Fruit fly (Drosophila melanogaster) whole organism, wandering third instar larva: Measurements from ENCODE around the gene CG4367.
A peak's percentile ranks its signal among the peaks of the same experiment; 100 is the strongest.

Experiments
- Abd-B ChIP-seq: fragments of >200 bp; optimal IDR thresholded peaks from 2 replicates; lab custom pipeline; 2017; ENCODE audit warnings: missing biosample characterization, missing genetic modification characterization
- CG32264 ChIP-seq: fragments of 200-800 bp; sonication (Bioruptor generic); optimal IDR thresholded peaks from 2 replicates; lab custom pipeline; 2016; ENCODE audit warnings: missing biosample characterization, missing genetic modification characterization
- CG9705 ChIP-seq: fragments of 200-800 bp; sonication (Bioruptor generic); optimal IDR thresholded peaks from 2 replicates; lab custom pipeline; 2018; ENCODE audit warnings: missing biosample characterization, mild to moderate bottlenecking, missing genetic modification characterization
- Dfd ChIP-seq: fragments of >200 bp; optimal IDR thresholded peaks from 2 replicates; lab custom pipeline; 2017; ENCODE audit warnings: missing biosample characterization, missing genetic modification characterization
- Dif ChIP-seq: fragments of 200-275, 200-300 bp; sonication (Bioruptor generic); optimal IDR thresholded peaks from 2 replicates; lab custom pipeline; 2018; ENCODE audit warnings: missing biosample characterization, missing genetic modification characterization; ENCODE audit not compliant: partially characterized antibody
- GATAd ChIP-seq: sonication (Bioruptor generic); optimal IDR thresholded peaks from 2 replicates; lab custom pipeline; 2016; ENCODE audit warnings: missing biosample characterization, missing genetic modification characterization
- HLH106 ChIP-seq: fragments of 200-800 bp; optimal IDR thresholded peaks from 3 replicates; lab custom pipeline; 2019; ENCODE audit warnings: missing biosample characterization, mild to moderate bottlenecking, missing genetic modification characterization, moderate library complexity
- Hnf4 ChIP-seq: fragments of 200-800 bp; sonication (Bioruptor generic); optimal IDR thresholded peaks from 2 replicates; lab custom pipeline; 2016; ENCODE audit warnings: missing biosample characterization, mild to moderate bottlenecking, missing genetic modification characterization
- Hr83 ChIP-seq: fragments of 200-300 bp; sonication (Bioruptor generic); optimal IDR thresholded peaks from 2 replicates; lab custom pipeline; 2016; ENCODE audit warnings: missing biosample characterization, mild to moderate bottlenecking, missing genetic modification characterization, moderate library complexity; ENCODE audit not compliant: poor library complexity, severe bottlenecking
- Jra ChIP-seq: sonication (Bioruptor generic); optimal IDR thresholded peaks from 2 replicates; lab custom pipeline; 2016; ENCODE audit warnings: missing biosample characterization, missing genetic modification characterization
- OdsH ChIP-seq: fragments of 200-800 bp; sonication (Bioruptor generic); optimal IDR thresholded peaks from 2 replicates; lab custom pipeline; 2016; ENCODE audit warnings: missing biosample characterization, mild to moderate bottlenecking, missing genetic modification characterization
- Rel ChIP-seq, 2 experiments: fragments of 200-800 bp; sonication (Bioruptor generic) in 1 of 2; optimal IDR thresholded peaks; 2 replicates in 1 of 2; 3 replicates in 1 of 2; lab custom pipeline; 2016 to 2019; ENCODE audit warnings: mild to moderate bottlenecking in 2 of 2, missing biosample characterization in 2 of 2, missing genetic modification characterization in 2 of 2, moderate library complexity in 1 of 2
- Sp1 ChIP-seq: fragments of 200-800 bp; sonication (Bioruptor generic); optimal IDR thresholded peaks from 3 replicates; lab custom pipeline; 2019; ENCODE audit warnings: missing biosample characterization, mild to moderate bottlenecking, missing genetic modification characterization, moderate library complexity
- Vsx2 ChIP-seq: fragments of 200-300, 225-300 bp; sonication (Bioruptor generic); optimal IDR thresholded peaks from 2 replicates; lab custom pipeline; 2018; ENCODE audit warnings: missing biosample characterization, missing genetic modification characterization; ENCODE audit not compliant: partially characterized antibody
- br ChIP-seq: fragments of 200-800 bp; sonication (Bioruptor generic); optimal IDR thresholded peaks from 2 replicates; lab custom pipeline; 2016; ENCODE audit warnings: missing biosample characterization, missing genetic modification characterization
- brk ChIP-seq: fragments of 200-800 bp; sonication (Bioruptor generic); optimal IDR thresholded peaks from 2 replicates; lab custom pipeline; 2016; ENCODE audit warnings: missing biosample characterization, mild to moderate bottlenecking, missing genetic modification characterization
- dl ChIP-seq, 2 experiments: fragments of 175-275, 200-275 bp in 1 of 2; fragments of 200-275 bp in 1 of 2; sonication (Bioruptor generic); optimal IDR thresholded peaks; lab custom pipeline; 2018; ENCODE audit warnings: mild to moderate bottlenecking in 2 of 2, missing biosample characterization in 2 of 2, missing genetic modification characterization in 2 of 2, moderate library complexity in 2 of 2; ENCODE audit not compliant: partially characterized antibody in 2 of 2, insufficient read depth in 1 of 2
- ey ChIP-seq: fragments of 200-800 bp; sonication (Bioruptor generic); optimal IDR thresholded peaks from 2 replicates; lab custom pipeline; 2016; ENCODE audit warnings: missing biosample characterization, missing genetic modification characterization
- foxo ChIP-seq, 2 experiments: fragments of 200-800 bp; sonication (Bioruptor generic); optimal IDR thresholded peaks; 2 replicates in 1 of 2; 3 replicates in 1 of 2; lab custom pipeline; 2016 to 2017; ENCODE audit warnings: missing biosample characterization in 2 of 2, missing genetic modification characterization in 2 of 2
- fru ChIP-seq: fragments of 200-800 bp; sonication (Bioruptor generic); optimal IDR thresholded peaks from 3 replicates; lab custom pipeline; 2016; ENCODE audit warnings: missing biosample characterization, mild to moderate bottlenecking, missing genetic modification characterization
- h ChIP-seq: fragments of 200-800 bp; sonication (Bioruptor generic); optimal IDR thresholded peaks from 3 replicates; lab custom pipeline; 2016; ENCODE audit warnings: missing biosample characterization, mild to moderate bottlenecking, missing genetic modification characterization
- pan ChIP-seq: fragments of >200 bp; optimal IDR thresholded peaks from 2 replicates; lab custom pipeline; 2017
- psq ChIP-seq: fragments of 200-800 bp; sonication (Bioruptor generic); optimal IDR thresholded peaks from 3 replicates; lab custom pipeline; 2017; ENCODE audit warnings: missing biosample characterization, mild to moderate bottlenecking, missing genetic modification characterization, moderate library complexity
- rgr ChIP-seq: fragments of 200-800 bp; sonication (Bioruptor generic); optimal IDR thresholded peaks from 3 replicates; lab custom pipeline; 2016; ENCODE audit warnings: missing biosample characterization, mild to moderate bottlenecking, missing genetic modification characterization
- sage ChIP-seq: fragments of 200-800 bp; sonication (Bioruptor generic); optimal IDR thresholded peaks from 2 replicates; lab custom pipeline; 2016; ENCODE audit warnings: missing biosample characterization, mild to moderate bottlenecking, missing genetic modification characterization
- sv ChIP-seq: fragments of 200-800 bp; sonication (Bioruptor generic); optimal IDR thresholded peaks from 3 replicates; lab custom pipeline; 2016; ENCODE audit warnings: missing biosample characterization, missing genetic modification characterization
- tai ChIP-seq: sonication (Bioruptor generic); optimal IDR thresholded peaks from 2 replicates; lab custom pipeline; 2016; ENCODE audit warnings: missing biosample characterization, missing genetic modification characterization
- woc ChIP-seq: sonication (Bioruptor generic); optimal IDR thresholded peaks from 2 replicates; lab custom pipeline; 2016; ENCODE audit warnings: missing biosample characterization, mild to moderate bottlenecking, missing genetic modification characterization

CG4367 gene

DNA sequence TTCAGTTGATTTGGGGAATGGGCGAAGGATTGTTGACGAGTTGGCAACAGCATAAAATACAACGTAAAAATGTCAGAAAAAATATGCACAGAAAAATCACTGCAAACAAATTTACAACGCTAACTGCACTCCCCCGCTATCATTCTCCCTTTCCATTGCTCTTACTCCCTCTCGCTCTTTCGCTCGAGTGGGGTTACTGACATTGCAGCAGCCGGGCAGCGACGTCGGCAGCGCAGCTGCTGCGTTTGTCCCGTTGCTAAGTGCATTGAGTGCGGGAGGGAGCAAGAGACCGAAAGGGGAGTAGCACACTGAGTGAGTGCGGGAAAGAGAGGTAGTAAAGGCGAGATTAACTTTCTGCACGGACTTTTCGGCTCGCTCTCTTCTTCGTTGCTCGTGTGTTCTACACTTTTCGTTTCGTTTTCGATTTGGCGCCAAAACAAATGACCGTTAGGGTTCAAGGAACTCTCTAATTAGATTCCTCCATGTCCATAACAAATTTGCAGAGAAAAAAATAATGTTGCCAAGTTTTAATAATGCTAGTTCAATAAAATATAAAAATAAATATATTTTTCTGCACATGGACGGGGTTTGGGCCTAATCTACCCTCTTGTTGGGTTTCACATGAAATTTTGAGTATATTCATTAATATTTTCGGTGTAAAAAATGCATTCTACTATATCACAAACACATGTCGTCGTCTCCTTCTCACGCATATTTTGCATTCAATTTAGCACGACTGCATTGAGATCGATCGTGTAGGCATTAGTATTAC lies 20.5 kb downstream of the CG4367 start:
- TF ChIP-seq rgr: peak; percentile 32
- peak; percentile 55 for TF ChIP-seq sage (GFP tag; lab: Kevin White, UChicago)
- TF ChIP-seq Dif (GFP tag; lab: Kevin White, UChicago): peak; percentile 14
- TF ChIP-seq CG9705: no peak
- peak; percentile 58 for TF ChIP-seq psq
- peak; percentile 29 for TF ChIP-seq Sp1 (GFP tag; lab: Kevin White, UChicago)
- TF ChIP-seq foxo (GFP tag; optimal IDR thresholded peaks at IDR 0.05; lab: Kevin White, UChicago): peak in 1 of 2 experiments; percentile 54
- TF ChIP-seq h (GFP tag; lab: Kevin White, UChicago): peak; percentile 22
- peak; percentile 9 for TF ChIP-seq Hnf4 (GFP tag; lab: Kevin White, UChicago)
- TF ChIP-seq Jra (GFP tag; lab: Kevin White, UChicago): no peak

DNA sequence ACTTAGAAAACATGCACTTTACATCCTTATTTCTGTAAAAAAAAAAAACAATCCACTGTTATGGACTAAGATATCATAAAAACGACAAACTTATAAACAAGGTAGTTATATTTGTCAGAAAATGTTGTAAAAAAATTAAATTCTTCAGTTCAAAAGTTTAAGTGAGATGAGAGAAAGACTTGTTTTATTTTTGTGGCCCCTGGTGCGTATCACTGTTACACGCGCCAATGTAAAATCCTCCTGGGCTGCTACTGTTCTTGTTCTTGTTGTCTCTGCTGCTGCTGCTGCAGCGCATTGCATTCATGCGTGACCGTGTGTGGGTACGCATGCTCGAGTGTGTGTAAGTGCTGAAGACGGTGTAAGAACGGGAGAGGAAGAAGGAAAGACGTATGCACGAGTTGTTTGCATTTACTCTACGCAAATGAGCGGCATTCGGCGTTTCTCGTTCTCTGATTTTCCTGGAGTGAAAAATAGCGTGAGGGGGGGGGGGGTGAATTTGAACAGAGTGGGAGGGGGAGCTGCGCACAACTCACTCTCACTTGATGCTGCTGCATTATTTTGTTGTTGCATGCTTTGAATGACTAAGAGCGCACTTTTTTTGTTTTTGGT lies 21.1 kb downstream of the CG4367 start:
- no peak for TF ChIP-seq CG32264 (GFP tag; lab: Kevin White, UChicago)
- TF ChIP-seq foxo (GFP tag; optimal IDR thresholded peaks at IDR 0.05; lab: Kevin White, UChicago): no peak
- peak; percentile 1 for TF ChIP-seq h (GFP tag; lab: Kevin White, UChicago)
- TF ChIP-seq Dfd: no peak
- TF ChIP-seq, all 38 proteins: peak for 1

DNA sequence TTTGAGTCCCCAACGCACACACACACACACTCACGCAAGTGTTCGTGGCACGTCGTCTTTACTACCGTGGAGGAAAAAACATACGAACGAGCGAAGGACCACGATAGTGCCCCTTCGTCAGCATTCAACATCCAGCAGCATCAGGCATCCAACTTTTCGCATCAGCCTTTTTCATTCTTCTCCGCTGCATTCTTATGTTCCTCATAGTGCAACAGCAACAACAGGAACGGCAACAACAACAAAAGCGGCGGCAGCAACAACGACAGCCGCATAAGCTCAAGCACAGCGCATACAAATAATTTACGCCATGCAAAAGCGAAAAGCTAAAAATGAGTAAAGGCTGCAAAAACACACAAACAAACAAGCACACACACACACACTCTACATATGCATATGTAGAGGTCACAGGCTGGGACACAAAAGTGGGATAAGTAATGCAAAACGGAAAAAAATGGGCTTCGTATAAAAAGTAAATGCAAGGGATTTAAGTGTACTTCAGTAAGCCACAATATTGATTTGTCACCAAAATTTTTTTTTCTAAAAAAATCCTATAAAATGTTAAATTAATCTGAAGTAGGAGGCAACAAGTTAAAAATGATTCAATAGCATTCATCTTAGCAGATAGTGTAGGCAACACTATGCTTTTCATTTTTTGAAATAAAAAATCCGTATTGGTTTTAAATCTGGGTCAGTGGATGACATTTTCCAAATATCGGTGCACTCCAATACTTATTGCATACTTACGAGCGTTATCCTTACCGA lies 21.8 kb downstream of the CG4367 start:
- TF ChIP-seq HLH106 (peak; percentile 11), tai (no peak), Sp1 (GFP tag; lab: Kevin White, UChicago) (peak; percentile 10), Dfd (peak; percentile 53), sage (GFP tag; lab: Kevin White, UChicago) (no peak), pan (lab: Kevin White, UChicago) (no peak), foxo (GFP tag; optimal IDR thresholded peaks at IDR 0.05; lab: Kevin White, UChicago) (peak in 1 of 2 experiments; percentile 21), woc (GFP tag; lab: Kevin White, UChicago) (peak; percentile 29), Abd-B (no peak), psq (peak; percentile 7), ey (GFP tag; lab: Kevin White, UChicago) (peak; percentile 4), Rel (GFP tag; optimal IDR thresholded peaks at IDR 0.05; lab: Kevin White, UChicago) (no peak), Rel (tag; optimal IDR thresholded peaks at IDR 0.05; lab: Kevin White, UChicago) (no peak)
- TF ChIP-seq, all 38 proteins: peak for 7

DNA sequence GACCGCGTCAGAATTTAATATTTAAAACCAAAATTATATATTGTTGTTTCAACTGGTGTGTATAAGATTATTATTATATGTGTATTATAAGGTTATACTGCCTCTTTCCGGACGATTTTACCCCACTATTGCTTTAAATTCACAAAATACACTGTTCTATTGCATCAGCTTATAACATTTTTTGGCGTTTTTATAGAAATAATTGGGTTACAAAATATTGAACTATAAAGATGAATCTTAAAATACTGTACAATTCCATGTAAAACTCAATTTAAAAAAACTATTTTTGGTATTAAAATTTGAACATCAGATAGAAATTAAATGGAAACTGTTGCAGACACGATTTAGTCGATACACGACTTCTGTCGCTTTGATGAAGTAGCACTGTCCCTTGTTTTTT lies 22.7 kb downstream of the CG4367 start:
- TF ChIP-seq sage (GFP tag; lab: Kevin White, UChicago): no peak
- TF ChIP-seq Vsx2 (GFP tag; lab: Kevin White, UChicago): no peak
- TF ChIP-seq psq: no peak
- TF ChIP-seq dl (GFP tag; optimal IDR thresholded peaks at IDR 0.05; lab: Kevin White, UChicago; ENCODE audit: insufficient read depth in 1 of 2, partially characterized antibody in 2 of 2): no peak
- TF ChIP-seq pan (lab: Kevin White, UChicago): no peak
- TF ChIP-seq brk (GFP tag; lab: Kevin White, UChicago): no peak
- TF ChIP-seq fru: no peak
- no peak for TF ChIP-seq woc (GFP tag; lab: Kevin White, UChicago)
- no peak for TF ChIP-seq Dfd
- TF ChIP-seq Hnf4 (GFP tag; lab: Kevin White, UChicago): no peak
- no peak for TF ChIP-seq HLH106
- TF ChIP-seq GATAd (GFP tag; lab: Kevin White, UChicago): no peak
- TF ChIP-seq CG9705: no peak
- TF ChIP-seq ey (GFP tag; lab: Kevin White, UChicago): no peak
- no peak for TF ChIP-seq OdsH (GFP tag; lab: Kevin White, UChicago)

DNA sequence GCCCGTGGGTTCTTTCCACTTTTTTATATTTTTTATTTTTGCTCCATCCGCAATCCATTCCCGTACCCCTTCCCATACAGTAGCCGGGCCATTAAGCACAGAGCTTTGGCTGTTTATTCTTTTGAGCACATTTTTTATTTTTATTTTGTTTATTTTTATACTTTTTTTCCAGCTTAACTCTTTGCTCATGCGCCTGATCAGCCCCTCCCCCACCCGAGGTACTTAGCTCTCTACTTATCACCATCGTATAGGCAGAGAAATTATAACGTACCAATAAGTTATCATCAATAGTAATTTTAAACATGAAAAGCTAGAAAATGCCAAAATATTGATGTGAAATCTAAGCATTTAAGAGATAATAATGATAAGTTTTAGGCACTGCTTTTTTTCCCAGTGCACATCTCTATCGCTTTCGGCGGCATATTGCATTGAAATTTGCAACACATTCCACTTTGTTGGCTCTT lies 24.2 kb downstream of the CG4367 start:
- TF ChIP-seq ey (GFP tag; lab: Kevin White, UChicago) (peak; percentile 16), sv (no peak), GATAd (GFP tag; lab: Kevin White, UChicago) (no peak), Rel (GFP tag; optimal IDR thresholded peaks at IDR 0.05; lab: Kevin White, UChicago) (no peak), Rel (tag; optimal IDR thresholded peaks at IDR 0.05; lab: Kevin White, UChicago) (no peak), Hr83 (GFP tag; lab: Kevin White, UChicago) (no peak), br (GFP tag; lab: Kevin White, UChicago) (peak; percentile 7), h (GFP tag; lab: Kevin White, UChicago) (peak; percentile 17), foxo (GFP tag; optimal IDR thresholded peaks at IDR 0.05; lab: Kevin White, UChicago) (peak in 1 of 2 experiments; percentile 33), fru (peak; percentile 40)
- TF ChIP-seq, all 38 proteins: peak for 5
